2 fruit fly cellular contexts compared by ENCODE assay signal in the genomic region with DNA sequence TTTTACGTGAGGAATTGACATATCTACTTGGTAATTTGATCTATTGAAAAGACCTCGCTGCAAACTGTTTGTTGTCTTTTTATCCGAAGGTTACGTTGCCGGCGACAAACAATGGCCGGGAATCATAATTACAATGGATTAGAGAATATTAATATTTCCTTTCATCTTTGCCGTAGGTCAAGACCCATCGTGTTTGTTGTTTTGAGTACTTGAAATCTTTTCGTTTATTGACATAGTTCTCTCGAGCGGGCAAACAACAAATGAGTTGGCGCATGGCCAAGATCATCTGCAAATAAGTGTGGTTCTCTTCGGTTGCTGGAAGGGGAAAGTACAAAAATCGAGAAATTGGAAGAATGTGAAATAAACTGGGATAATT.
A peak's percentile ranks its signal among the peaks of the same experiment; 100 is the strongest.
TF ChIP-seq lines count a peak whose summit lies in the region.

No protein-coding gene starts in this region.

- no peak for TF ChIP-seq CTCF in whole organism, embryonic (GFP tag; optimal IDR thresholded peaks at IDR 0.05; lab: Kevin White, UChicago)

TF ChIP-seq in whole organism, embryonic, 481 proteins besides CTCF, POLR2A, EP300 and RAD21:
- TF ChIP-seq CG1602 (GFP tag; optimal IDR thresholded peaks at IDR 0.05; lab: Kevin White, UChicago) (no peak), fd102C (GFP tag; optimal IDR thresholded peaks at IDR 0.05; lab: Kevin White, UChicago) (peak; percentile 59), CG15696 (tag; optimal IDR thresholded peaks at IDR 0.05; lab: Kevin White, UChicago) (peak; percentile 59), tll (GFP tag; optimal IDR thresholded peaks at IDR 0.05; lab: Kevin White, UChicago) (peak in 1 of 2 experiments; percentile 49), CG4360 (GFP tag; IDR thresholded peaks at IDR 0.05; lab: Robert Waterston, UW) (peak; percentile 53)

TF ChIP-seq in whole organism, prepupa, 60 proteins besides CTCF, POLR2A, EP300 and RAD21:
- TF ChIP-seq fkh (GFP tag; optimal IDR thresholded peaks at IDR 0.05; lab: Kevin White, UChicago) (peak; percentile 51), eg (GFP tag; IDR thresholded peaks at IDR 0.05; lab: Robert Waterston, UW) (no peak), Sox102F (GFP tag; optimal IDR thresholded peaks at IDR 0.05; lab: Kevin White, UChicago) (no peak), topi (GFP tag; optimal IDR thresholded peaks at IDR 0.05; lab: Kevin White, UChicago) (no peak), salr (GFP tag; optimal IDR thresholded peaks at IDR 0.05; lab: Kevin White, UChicago) (no peak)
TF ChIP-seq in whole organism, prepupa: peak in this region for 1.
